Worm (Caenorhabditis elegans) whole organism, mixed stage, embryonic: Measurements from ENCODE around the gene str-190.

Experiments
- bed-3 ChIP-seq: fragments of 200-800 bp; sonication (Bioruptor generic); optimal IDR thresholded peaks from 3 replicates; lab custom pipeline; 2018; ENCODE audit warnings: mild to moderate bottlenecking, missing genetic modification characterization, moderate library complexity, missing compliant biosample characterization
- cnd-1 ChIP-seq: fragments of 200-800 bp; sonication (Bioruptor generic); optimal IDR thresholded peaks from 2 replicates; lab custom pipeline; 2018; ENCODE audit warnings: mild to moderate bottlenecking, missing genetic modification characterization, missing compliant biosample characterization
- hlh-1 ChIP-seq: fragments of 150-350 bp; optimal IDR thresholded peaks from 2 replicates; lab custom pipeline; 2014; ENCODE audit warnings: missing biosample characterization, missing genetic modification reagents, missing genetic modification characterization
- mep-1 ChIP-seq: fragments of 150-350 bp; optimal IDR thresholded peaks from 2 replicates; lab custom pipeline; 2017; ENCODE audit warnings: missing biosample characterization, missing genetic modification reagents, missing genetic modification characterization, inconsistent platforms
- pha-4 ChIP-seq: fragments of 150-350 bp; optimal IDR thresholded peaks from 2 replicates; lab custom pipeline; 2018; ENCODE audit warnings: missing biosample characterization, missing genetic modification reagents, missing genetic modification characterization
- tbx-8 ChIP-seq: fragments of 200-800 bp; sonication (Bioruptor generic); optimal IDR thresholded peaks from 2 replicates; lab custom pipeline; 2018; ENCODE audit warnings: mild to moderate bottlenecking, missing genetic modification characterization, moderate library complexity, missing compliant biosample characterization
- ztf-11 ChIP-seq: fragments of 150-350 bp; optimal IDR thresholded peaks from 2 replicates; lab custom pipeline; 2014; ENCODE audit warnings: missing biosample characterization, missing genetic modification characterization

ce11 chrV:7460898-7461297 is 17.4 kb downstream of the str-190 start, which contains the start of gene srh-92:
- TF ChIP-seq tbx-8 (GFP tag; lab: Kevin White, UChicago), result no peak
- no peak for TF ChIP-seq mep-1 (tag; lab: Kevin White, UChicago)
- no peak for TF ChIP-seq cnd-1
- TF ChIP-seq hlh-1 (tag; lab: Kevin White, UChicago), result no peak
- TF ChIP-seq ztf-11 (tag; lab: Kevin White, UChicago), result no peak
- TF ChIP-seq bed-3 (GFP tag; lab: Kevin White, UChicago), result no peak
- TF ChIP-seq pha-4 (tag; lab: Kevin White, UChicago), result no peak
